Worm (Caenorhabditis elegans): ENCODE data around the gene Y57A10A.24.
A peak's percentile ranks its signal among the peaks of the same experiment; 100 is the strongest.

Gene Y57A10A.24

DNA sequence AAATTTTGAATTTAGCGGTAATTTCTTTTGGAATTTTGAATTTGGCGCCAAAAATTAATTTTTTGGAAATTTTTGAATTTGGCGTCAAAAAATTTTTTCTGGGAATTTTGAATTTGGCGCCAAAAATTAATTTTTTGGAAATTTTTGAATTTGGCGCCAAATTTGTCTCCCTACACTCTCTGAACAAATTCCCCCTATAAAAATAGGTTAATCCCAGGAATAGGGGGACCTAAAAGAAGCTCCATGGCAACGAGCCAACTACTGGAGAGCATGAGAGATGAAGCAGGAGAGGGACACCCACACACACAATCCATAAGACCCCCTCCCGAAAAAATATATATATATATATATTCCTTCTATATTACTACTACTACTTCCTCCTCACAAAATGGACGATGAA is 39.8 kb upstream of the Y57A10A.24 start, which contains the start of gene aqp-12:
aqp-12 (plus strand) TSS at position 301 of the 400 bp plus-strand sequence.
- no peak for TF ChIP-seq unc-86 (tag; optimal IDR thresholded peaks at IDR 0.05)
- TF ChIP-seq ceh-22 (tag; optimal IDR thresholded peaks at IDR 0.05) = no peak
- TF ChIP-seq K02D7.2 (tag; optimal IDR thresholded peaks at IDR 0.05) = no peak
- TF ChIP-seq nfya-1 (tag; optimal IDR thresholded peaks at IDR 0.05) = no peak
- TF ChIP-seq ceh-30 (tag; optimal IDR thresholded peaks at IDR 0.05) = no peak
- TF ChIP-seq Y22D7AL.16 (tag; optimal IDR thresholded peaks at IDR 0.05) = no peak
- TF ChIP-seq C08G9.2 (tag; optimal IDR thresholded peaks at IDR 0.05) = no peak
- TF ChIP-seq sox-2 (GFP tag; IDR thresholded peaks at IDR 0.05) = no peak
- no peak for TF ChIP-seq gmeb-2 (tag; optimal IDR thresholded peaks at IDR 0.05)
- TF ChIP-seq ceh-48 (tag; optimal IDR thresholded peaks at IDR 0.05) = no peak
- TF ChIP-seq lim-6 (tag; optimal IDR thresholded peaks at IDR 0.05) = no peak
- no peak for TF ChIP-seq hlh-8 (tag; optimal IDR thresholded peaks at IDR 0.05)
- no peak for TF ChIP-seq ets-4 (tag; optimal IDR thresholded peaks at IDR 0.05)
- TF ChIP-seq pax-1 (tag; optimal IDR thresholded peaks at IDR 0.05) = no peak
- no peak for TF ChIP-seq ceh-18 (tag; optimal IDR thresholded peaks at IDR 0.05)
- TF ChIP-seq elt-2 (tag; optimal IDR thresholded peaks at IDR 0.05) = no peak
- TF ChIP-seq lin-11 (tag; optimal IDR thresholded peaks at IDR 0.05) = no peak
- no peak for TF ChIP-seq pros-1 (tag; optimal IDR thresholded peaks at IDR 0.05)
- no peak for TF ChIP-seq pha-4 (tag; optimal IDR thresholded peaks at IDR 0.05)

DNA sequence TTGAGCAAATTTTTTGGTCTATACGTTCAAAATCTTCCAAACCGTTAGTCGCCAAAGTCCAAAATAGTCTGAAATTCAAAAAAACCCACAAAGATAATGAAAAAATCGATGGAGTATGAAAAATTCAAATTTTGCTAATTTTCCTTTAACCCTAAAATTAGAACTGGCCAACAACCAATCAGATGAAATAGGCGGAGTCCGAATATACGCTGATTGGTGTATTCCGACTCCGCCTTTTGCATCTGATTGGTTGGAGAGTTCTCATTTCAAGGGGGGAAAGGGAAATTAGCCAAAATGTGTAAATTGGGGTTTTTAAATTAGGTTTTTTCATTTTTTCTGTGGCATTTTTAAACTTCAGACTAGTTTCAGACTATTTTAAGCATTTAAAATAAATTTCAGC is 38.1 kb upstream of the Y57A10A.24 start:
- TF ChIP-seq nfya-1 (tag; optimal IDR thresholded peaks at IDR 0.05) = peak; percentile 91
- TF ChIP-seq tbx-7 (tag; optimal IDR thresholded peaks at IDR 0.05) = no peak

- no peak for TF ChIP-seq pros-1 (tag; optimal IDR thresholded peaks at IDR 0.05)
- TF ChIP-seq ceh-18 (tag; optimal IDR thresholded peaks at IDR 0.05) = no peak
- TF ChIP-seq ceh-30 (tag; optimal IDR thresholded peaks at IDR 0.05) = no peak
- TF ChIP-seq unc-42 (tag; optimal IDR thresholded peaks at IDR 0.05) = no peak
- no peak for TF ChIP-seq pat-9 (tag; optimal IDR thresholded peaks at IDR 0.05)
- TF ChIP-seq ceh-34 (tag; optimal IDR thresholded peaks at IDR 0.05) = no peak
Observed at ce11 chrII:12208741-12209140, 34.0 kb upstream of the Y57A10A.24 start.

ce11 chrII:12211652-12212245 is 31.0 kb upstream of the Y57A10A.24 start:
- no peak for TF ChIP-seq lim-6 (tag; optimal IDR thresholded peaks at IDR 0.05)
- TF ChIP-seq sdc-2 (tag; optimal IDR thresholded peaks at IDR 0.05) = peak; percentile 3

DNA sequence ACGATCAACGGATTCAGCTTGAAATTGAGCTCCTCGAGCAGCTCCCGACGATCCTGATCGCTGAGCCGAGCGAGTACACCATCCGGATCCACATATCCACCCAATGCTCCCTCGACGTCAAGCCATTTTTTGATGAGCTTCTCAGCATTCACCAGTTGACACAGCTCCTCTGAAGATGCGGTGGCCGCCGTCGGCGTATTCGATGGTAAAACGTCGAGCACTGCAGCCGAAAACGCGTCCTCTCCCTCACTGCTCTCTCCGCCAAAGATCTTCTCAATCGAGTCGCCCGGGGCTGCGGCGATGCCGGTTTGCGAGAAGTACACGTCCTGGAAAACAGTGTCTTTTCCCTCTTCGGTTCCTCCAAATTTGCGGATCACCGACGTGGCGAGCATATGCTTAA is 28.2 kb upstream of the Y57A10A.24 start:
- TF ChIP-seq unc-86 (tag; optimal IDR thresholded peaks at IDR 0.05) (no peak), unc-42 (tag; optimal IDR thresholded peaks at IDR 0.05) (no peak), Y22D7AL.16 (tag; optimal IDR thresholded peaks at IDR 0.05) (no peak), ttx-3 (tag; optimal IDR thresholded peaks at IDR 0.05) (no peak), npax-4 (tag; optimal IDR thresholded peaks at IDR 0.05) (no peak), ztf-16 (tag; optimal IDR thresholded peaks at IDR 0.05) (no peak), elt-4 (tag; optimal IDR thresholded peaks at IDR 0.05) (no peak), elt-2 (tag; optimal IDR thresholded peaks at IDR 0.05) (no peak), nhr-11 (tag; optimal IDR thresholded peaks at IDR 0.05) (no peak), F13H6.1 (tag; optimal IDR thresholded peaks at IDR 0.05) (no peak), gmeb-2 (tag; optimal IDR thresholded peaks at IDR 0.05) (no peak), ceh-6 (GFP tag; optimal IDR thresholded peaks at IDR 0.05) (no peak), ceh-9 (tag; optimal IDR thresholded peaks at IDR 0.05) (no peak), ahr-1 (tag; optimal IDR thresholded peaks at IDR 0.05) (no peak), pat-9 (tag; optimal IDR thresholded peaks at IDR 0.05) (no peak), odd-2 (tag; optimal IDR thresholded peaks at IDR 0.05) (no peak), ceh-48 (tag; optimal IDR thresholded peaks at IDR 0.05) (no peak), C08G9.2 (tag; optimal IDR thresholded peaks at IDR 0.05) (no peak), T23F11.4 (GFP tag; optimal IDR thresholded peaks at IDR 0.05) (no peak), nhr-232 (tag; optimal IDR thresholded peaks at IDR 0.05) (no peak)

All from whole organism, late embryonic.